Worm (Caenorhabditis elegans): ENCODE measurements around the gene grl-7.
A peak's percentile ranks its signal among the peaks of the same experiment; 100 is the strongest.

DNA sequence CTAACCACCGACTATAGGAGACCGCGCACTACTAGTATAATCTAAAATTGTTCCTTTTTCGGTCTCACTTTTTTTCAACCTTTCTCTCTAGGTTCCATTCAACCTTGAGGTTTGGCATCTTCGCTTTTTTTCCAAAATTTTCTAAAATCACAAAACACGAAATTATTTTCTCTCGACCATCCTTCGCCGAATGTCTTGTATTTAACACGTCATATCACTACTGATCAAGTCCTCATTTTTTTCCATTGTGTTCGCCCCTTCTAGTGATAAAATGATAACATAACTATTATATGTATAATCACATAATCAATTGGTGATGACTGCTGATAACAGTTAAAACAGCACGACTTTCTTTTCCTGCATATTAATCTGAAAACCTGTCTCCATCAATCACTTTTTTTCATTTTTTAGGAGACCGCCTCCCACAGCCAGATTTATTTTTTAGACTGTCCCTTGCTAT lies 35.8 kb downstream of the grl-7 start, which contains the start of gene T03F7.7:
- TF ChIP-seq nhr-71 (tag; optimal IDR thresholded peaks at IDR 0.05) = no peak
- TF ChIP-seq sup-37 (GFP tag; optimal IDR thresholded peaks at IDR 0.05) = no peak
- no peak for TF ChIP-seq egl-27 (tag; optimal IDR thresholded peaks at IDR 0.05)
- TF ChIP-seq sox-4 (tag; optimal IDR thresholded peaks at IDR 0.05) = no peak
- TF ChIP-seq nhr-90 (tag; optimal IDR thresholded peaks at IDR 0.05; ENCODE audit: poor library complexity) = peak; percentile 6
- no peak for TF ChIP-seq pqm-1 (tag; optimal IDR thresholded peaks at IDR 0.05)
- TF ChIP-seq rnt-1 (tag; optimal IDR thresholded peaks at IDR 0.05) = no peak
- TF ChIP-seq ztf-4 (tag; optimal IDR thresholded peaks at IDR 0.05) = no peak
